Fruit fly (Drosophila melanogaster) whole organism, embryonic: ENCODE measurements around the gene CG31675.

Experiments used
- BtbVII ChIP-seq: fragments of 200-800 bp; sonication (Bioruptor generic); optimal IDR thresholded peaks from 3 replicates; lab custom pipeline; 2017; ENCODE audit warnings: missing biosample characterization, mild to moderate bottlenecking, missing genetic modification characterization
- Bteb2 ChIP-seq: fragments of 200-800 bp; sonication (Bioruptor generic); optimal IDR thresholded peaks from 2 replicates; lab custom pipeline; 2016; ENCODE audit warnings: missing biosample characterization, missing genetic modification characterization
- CG10959 ChIP-seq: fragments of 200-800 bp; sonication (Bioruptor generic); IDR thresholded peaks from 2 replicates; pipeline ENCODE4 v1.3.6; 2022; ENCODE audit warnings: missing biosample characterization, missing genetic modification characterization
- CG11456 ChIP-seq: fragments of 200-800 bp; sonication (Bioruptor generic); IDR thresholded peaks from 3 replicates; pipeline ENCODE4 v1.3.6; 2022; ENCODE audit warnings: missing biosample characterization, missing genetic modification characterization
- CG11504 ChIP-seq: fragments of 200-800 bp; sonication (Bioruptor generic); optimal IDR thresholded peaks from 3 replicates; lab custom pipeline; 2019; ENCODE audit warnings: missing biosample characterization, mild to moderate bottlenecking, missing genetic modification characterization, moderate library complexity
- CG12769 ChIP-seq: fragments of 200-800 bp; sonication (Bioruptor generic); optimal IDR thresholded peaks from 2 replicates; lab custom pipeline; 2019; ENCODE audit warnings: missing biosample characterization, mild to moderate bottlenecking, missing genetic modification characterization, moderate library complexity
- CG13123 ChIP-seq: fragments of 200-800 bp; sonication (Bioruptor generic); optimal IDR thresholded peaks from 2 replicates; lab custom pipeline; 2016; ENCODE audit warnings: missing biosample characterization, missing genetic modification characterization
- CG13894 ChIP-seq: fragments of 200-800 bp; sonication (Bioruptor generic); optimal IDR thresholded peaks from 3 replicates; lab custom pipeline; 2018; ENCODE audit warnings: missing biosample characterization, mild to moderate bottlenecking, missing genetic modification characterization, moderate library complexity
- CG14441 ChIP-seq: fragments of 200-800 bp; sonication (Bioruptor generic); IDR thresholded peaks from 2 replicates; pipeline ENCODE4 v1.3.6; 2022; ENCODE audit warnings: missing biosample characterization, missing genetic modification characterization
- CG15479 ChIP-seq: fragments of 200-800 bp; sonication (Bioruptor generic); optimal IDR thresholded peaks from 3 replicates; lab custom pipeline; 2019; ENCODE audit warnings: missing biosample characterization, mild to moderate bottlenecking, missing genetic modification characterization, moderate library complexity
- CG1603 ChIP-seq: fragments of 200-800 bp; sonication (Bioruptor generic); optimal IDR thresholded peaks from 2 replicates; lab custom pipeline; 2019; ENCODE audit warnings: missing biosample characterization, mild to moderate bottlenecking, missing genetic modification characterization, moderate library complexity
- CG1792 ChIP-seq: fragments of 200-800 bp; sonication (Bioruptor generic); optimal IDR thresholded peaks from 2 replicates; lab custom pipeline; 2016; ENCODE audit warnings: missing biosample characterization, missing genetic modification characterization
- CG2116 ChIP-seq: fragments of 200-800 bp; sonication (Bioruptor generic); optimal IDR thresholded peaks from 3 replicates; lab custom pipeline; 2018; ENCODE audit warnings: missing biosample characterization, mild to moderate bottlenecking, missing genetic modification characterization
- CG30403 ChIP-seq: fragments of 200-800 bp; sonication (Bioruptor generic); optimal IDR thresholded peaks from 3 replicates; lab custom pipeline; 2016; ENCODE audit warnings: missing biosample characterization, missing genetic modification characterization
- CG31388 ChIP-seq: fragments of 200-800 bp; sonication (Bioruptor generic); optimal IDR thresholded peaks from 2 replicates; lab custom pipeline; 2016; ENCODE audit warnings: missing biosample characterization, missing genetic modification characterization
- CG3281 ChIP-seq: fragments of 200-800 bp; sonication (Bioruptor generic); optimal IDR thresholded peaks from 3 replicates; lab custom pipeline; 2017; ENCODE audit warnings: missing biosample characterization, mild to moderate bottlenecking, missing genetic modification characterization
- CG34422 ChIP-seq: fragments of 200-800 bp; sonication (Bioruptor generic); IDR thresholded peaks from 3 replicates; pipeline ENCODE4 v1.3.6; 2022; ENCODE audit warnings: missing biosample characterization, missing genetic modification characterization
- CG7839 ChIP-seq: fragments of 200-800 bp; sonication (Bioruptor generic); optimal IDR thresholded peaks from 3 replicates; lab custom pipeline; 2018; ENCODE audit warnings: missing biosample characterization, mild to moderate bottlenecking, missing genetic modification characterization, moderate library complexity
- CG7963 ChIP-seq: fragments of 200-800 bp; sonication (Bioruptor generic); IDR thresholded peaks from 3 replicates; pipeline ENCODE4 v1.3.6; 2022; ENCODE audit warnings: missing biosample characterization, missing genetic modification characterization; ENCODE audit not compliant: partially characterized antibody
- CG8290 ChIP-seq, 3 experiments: fragments of 200-800 bp; sonication (Bioruptor generic); optimal IDR thresholded peaks; 2 replicates each; lab custom pipeline; 2016 to 2019; ENCODE audit warnings: missing biosample characterization in 3 of 3, missing genetic modification characterization in 3 of 3, mild to moderate bottlenecking in 2 of 3, moderate library complexity in 1 of 3
- CG8924 ChIP-seq: fragments of 200-800 bp; optimal IDR thresholded peaks from 3 replicates; lab custom pipeline; 2019; ENCODE audit warnings: missing biosample characterization, mild to moderate bottlenecking, missing genetic modification characterization, moderate library complexity
- CG9727 ChIP-seq: fragments of 200-800 bp; sonication (Bioruptor generic); optimal IDR thresholded peaks from 3 replicates; lab custom pipeline; 2017; ENCODE audit warnings: missing biosample characterization, mild to moderate bottlenecking, missing genetic modification characterization
- CG9817 ChIP-seq: fragments of 200-800 bp; sonication (Bioruptor generic); optimal IDR thresholded peaks from 2 replicates; lab custom pipeline; 2018; ENCODE audit warnings: missing biosample characterization, mild to moderate bottlenecking, missing genetic modification characterization, moderate library complexity
- CTCF ChIP-seq: fragments of 200-800 bp; sonication (Bioruptor generic); optimal IDR thresholded peaks from 2 replicates; lab custom pipeline; 2017; ENCODE audit warnings: missing biosample characterization, mild to moderate bottlenecking, missing genetic modification characterization, moderate library complexity
- Chrac-16 ChIP-seq: fragments of 200-800 bp; sonication (Bioruptor generic); optimal IDR thresholded peaks from 3 replicates; lab custom pipeline; 2016; ENCODE audit warnings: missing biosample characterization, missing genetic modification characterization
- Elba2 ChIP-seq: fragments of 200-800 bp; sonication (Bioruptor generic); optimal IDR thresholded peaks from 3 replicates; lab custom pipeline; 2016; ENCODE audit warnings: missing biosample characterization, missing genetic modification characterization
- Ets65A ChIP-seq: fragments of 200-800 bp; sonication (Bioruptor generic); peaks from one replicate; lab custom pipeline; 2016; ENCODE audit warnings: missing biosample characterization, missing genetic modification characterization
- Fer2 ChIP-seq: fragments of 200-800 bp; sonication (Bioruptor generic); optimal IDR thresholded peaks from 2 replicates; lab custom pipeline; 2018; ENCODE audit warnings: missing biosample characterization, mild to moderate bottlenecking, missing genetic modification characterization, moderate library complexity
- H15 ChIP-seq: fragments of 200-800 bp; sonication (Bioruptor generic); IDR thresholded peaks from 3 replicates; pipeline ENCODE4 v1.3.6; 2022; ENCODE audit warnings: missing biosample characterization, missing genetic modification characterization
- Hand ChIP-seq: fragments of 200-800 bp; sonication (Bioruptor generic); optimal IDR thresholded peaks from 2 replicates; lab custom pipeline; 2017; ENCODE audit warnings: mild to moderate bottlenecking, missing biosample characterization, missing genetic modification reagents, missing genetic modification characterization
- Hr3 ChIP-seq: fragments of 200-800 bp; sonication (Bioruptor generic); optimal IDR thresholded peaks from 3 replicates; lab custom pipeline; 2016; ENCODE audit warnings: missing biosample characterization, missing genetic modification characterization
- MESR4 ChIP-seq: fragments of 200-800 bp; sonication (Bioruptor generic); optimal IDR thresholded peaks from 2 replicates; lab custom pipeline; 2018; ENCODE audit warnings: missing biosample characterization, mild to moderate bottlenecking, missing genetic modification characterization, moderate library complexity
- Med ChIP-seq: fragments of 200-800 bp; sonication (Bioruptor generic); peaks from one replicate; lab custom pipeline; 2016; ENCODE audit warnings: missing biosample characterization, missing genetic modification characterization, mild to moderate bottlenecking, inconsistent platforms, moderate library complexity
- Oli ChIP-seq: fragments of 200-800 bp; sonication (Bioruptor generic); optimal IDR thresholded peaks from 2 replicates; lab custom pipeline; 2018; ENCODE audit warnings: missing biosample characterization, mild to moderate bottlenecking, missing genetic modification characterization, moderate library complexity
- Rx ChIP-seq: fragments of 200-800 bp; sonication (Bioruptor generic); IDR thresholded peaks from 2 replicates; pipeline ENCODE4 v1.3.6; 2022; ENCODE audit warnings: missing biosample characterization, missing genetic modification characterization
- Scr ChIP-seq: fragments of 200-800 bp; sonication (Bioruptor generic); IDR thresholded peaks from 2 replicates; pipeline ENCODE4 v1.3.6; 2022; ENCODE audit warnings: missing biosample characterization, missing genetic modification characterization; ENCODE audit not compliant: partially characterized antibody
- Six4 ChIP-seq: fragments of 200-800 bp; sonication (Bioruptor generic); optimal IDR thresholded peaks from 2 replicates; lab custom pipeline; 2016; ENCODE audit warnings: missing biosample characterization, missing genetic modification characterization
- br ChIP-seq: fragments of >200 bp; optimal IDR thresholded peaks from 2 replicates; lab custom pipeline; 2017
- dan ChIP-seq: fragments of 200-800 bp; sonication (Bioruptor generic); IDR thresholded peaks from 2 replicates; pipeline ENCODE4 v1.3.6; 2022; ENCODE audit warnings: missing biosample characterization, missing genetic modification characterization
- dysf ChIP-seq: fragments of 200-800 bp; sonication (Bioruptor generic); IDR thresholded peaks from 3 replicates; pipeline ENCODE4 v1.3.6; 2022; ENCODE audit warnings: missing biosample characterization, missing genetic modification characterization
- ewg ChIP-seq: fragments of 200-800 bp; sonication (Bioruptor generic); optimal IDR thresholded peaks from 3 replicates; lab custom pipeline; 2017; ENCODE audit warnings: mild to moderate bottlenecking, missing biosample characterization, missing genetic modification reagents, missing genetic modification characterization
- luna ChIP-seq: fragments of 200-800 bp; sonication (Bioruptor generic); optimal IDR thresholded peaks from 2 replicates; lab custom pipeline; 2016; ENCODE audit warnings: missing biosample characterization, missing genetic modification characterization
- pan ChIP-seq, 4 experiments: fragments of >200 bp in 3 of 4; fragments of 200-800 bp in 1 of 4; sonication (Bioruptor generic) in 1 of 4; optimal IDR thresholded peaks in 3 of 4; IDR thresholded peaks in 1 of 4; 2 replicates each; pipeline versions ENCODE4 v1.3.6 to Lab custom; 2017 to 2022; ENCODE audit warnings: missing biosample characterization in 2 of 4, missing genetic modification characterization in 2 of 4, mixed read lengths in 1 of 4
- pita ChIP-seq: fragments of 200-800 bp; sonication (Bioruptor generic); optimal IDR thresholded peaks from 2 replicates; lab custom pipeline; 2017; ENCODE audit warnings: missing biosample characterization, mild to moderate bottlenecking, missing genetic modification characterization
- pros ChIP-seq: fragments of 200-800 bp; sonication (Bioruptor generic); optimal IDR thresholded peaks from 3 replicates; lab custom pipeline; 2019; ENCODE audit warnings: missing biosample characterization, mild to moderate bottlenecking, missing genetic modification characterization, moderate library complexity
- sens ChIP-seq: fragments of 200-800 bp; sonication (Bioruptor generic); peaks from one replicate; lab custom pipeline; 2016; ENCODE audit warnings: missing biosample characterization, missing genetic modification characterization
- tx ChIP-seq: fragments of 200-800 bp; sonication (Bioruptor generic); optimal IDR thresholded peaks from 2 replicates; lab custom pipeline; 2016; ENCODE audit warnings: missing biosample characterization, missing genetic modification characterization
- vnd ChIP-seq: fragments of 200-800 bp; sonication (Bioruptor generic); IDR thresholded peaks from 3 replicates; pipeline ENCODE4 v1.3.6; 2022; ENCODE audit warnings: missing biosample characterization, missing genetic modification characterization; ENCODE audit not compliant: partially characterized antibody
- wek ChIP-seq: fragments of 200-800 bp; sonication (Bioruptor generic); optimal IDR thresholded peaks from 3 replicates; lab custom pipeline; 2018; ENCODE audit warnings: missing biosample characterization, mild to moderate bottlenecking, missing genetic modification characterization, moderate library complexity

Gene CG31675

dm6 chr2L:20858371-20859340 lies 8.9 kb upstream of the CG31675 start, which contains the start of gene bero (continued):
- TF ChIP-seq tx (GFP tag; lab: Kevin White, UChicago) = no peak
- no peak for TF ChIP-seq vnd (GFP tag; lab: Robert Waterston, UW)
- TF ChIP-seq ewg (GFP tag; lab: Kevin White, UChicago) = no peak
- TF ChIP-seq Hand = no peak
- no peak for TF ChIP-seq Scr (GFP tag; lab: Robert Waterston, UW)
- TF ChIP-seq CG9817 = no peak
- TF ChIP-seq pan (optimal IDR thresholded peaks at IDR 0.05; lab: Kevin White, UChicago) = no peak
- TF ChIP-seq pan (GFP tag; optimal IDR thresholded peaks at IDR 0.05 in 1 of 2, IDR thresholded peaks at IDR 0.05 in 1 of 2) = peak in 1 of 2 experiments; percentile 19
- no peak for TF ChIP-seq Oli (tag; lab: Kevin White, UChicago)
- no peak for TF ChIP-seq Hr3 (GFP tag; lab: Kevin White, UChicago)
- TF ChIP-seq CG8924 (tag; lab: Kevin White, UChicago) = no peak
- no peak for TF ChIP-seq CG13123
- peak; percentile 33 for TF ChIP-seq CG13894 (tag; lab: Kevin White, UChicago)
- TF ChIP-seq wek = no peak
- no peak for TF ChIP-seq pros
- TF ChIP-seq CG2116 = no peak
- TF ChIP-seq dan = no peak
- no peak for TF ChIP-seq br (lab: Kevin White, UChicago)
- TF ChIP-seq CG11504 (tag; lab: Kevin White, UChicago) = no peak
- peak; percentile 84 for TF ChIP-seq sens (GFP tag; lab: Kevin White, UChicago)
- TF ChIP-seq CG30403 (GFP tag; lab: Kevin White, UChicago) = no peak
- no peak for TF ChIP-seq Six4
- TF ChIP-seq Bteb2 = no peak
- TF ChIP-seq CG7963 (GFP tag; lab: Robert Waterston, UW) = 0 out of 3 replicates have a peak, but pooled peaks have one; percentile 46
- TF ChIP-seq Fer2 (tag; lab: Kevin White, UChicago) = no peak
- TF ChIP-seq luna (GFP tag; lab: Kevin White, UChicago) = no peak
- TF ChIP-seq Ets65A = no peak
- no peak for TF ChIP-seq CG10959
- no peak for TF ChIP-seq CG3281 (GFP tag; lab: Kevin White, UChicago)
- TF ChIP-seq H15 (GFP tag; lab: Robert Waterston, UW) = no peak
- no peak for TF ChIP-seq CG11456 (GFP tag; lab: Robert Waterston, UW)
- TF ChIP-seq CG1792 (GFP tag; lab: Kevin White, UChicago) = no peak
- no peak for TF ChIP-seq CG8290 (GFP tag; optimal IDR thresholded peaks at IDR 0.05; lab: Kevin White, UChicago)
- peak in 1 of 2 experiments; percentile 63 for TF ChIP-seq CG8290 (tag; optimal IDR thresholded peaks at IDR 0.05; lab: Kevin White, UChicago)
- peak; percentile 52 for TF ChIP-seq CG12769
- TF ChIP-seq CG34422 (GFP tag; lab: Robert Waterston, UW) = no peak
- TF ChIP-seq MESR4 (GFP tag; lab: Kevin White, UChicago) = no peak
- TF ChIP-seq CG7839 (tag; lab: Kevin White, UChicago) = no peak
- no peak for TF ChIP-seq CG9727 (GFP tag; lab: Kevin White, UChicago)
- TF ChIP-seq Chrac-16 = no peak
- peak; percentile 44 for TF ChIP-seq BtbVII (GFP tag; lab: Kevin White, UChicago)
- TF ChIP-seq pita (GFP tag; lab: Kevin White, UChicago) = no peak
- TF ChIP-seq CG31388 = no peak
- TF ChIP-seq dysf (GFP tag; lab: Robert Waterston, UW) = no peak
- TF ChIP-seq CG14441 (GFP tag; lab: Robert Waterston, UW) = no peak
- peak; percentile 72 for TF ChIP-seq Elba2 (GFP tag; lab: Kevin White, UChicago)
- peak; percentile 13 for TF ChIP-seq CTCF
- no peak for TF ChIP-seq CG15479 (GFP tag; lab: Kevin White, UChicago)
- TF ChIP-seq CG1603 (tag; lab: Kevin White, UChicago) = no peak
- TF ChIP-seq Med (GFP tag; lab: Kevin White, UChicago) = peak; percentile 61
- TF ChIP-seq Rx (GFP tag; lab: Robert Waterston, UW) = no peak
